Fruit fly (Drosophila melanogaster) whole organism, embryonic: ENCODE data around the gene Chpf.

Experiments
- B-H1 ChIP-seq: fragments of 200-800 bp; sonication (Bioruptor generic); IDR thresholded peaks from 3 replicates; pipeline ENCODE4 v1.3.6; 2022; ENCODE audit warnings: missing biosample characterization, missing genetic modification characterization
- BEAF-32 ChIP-seq: fragments of 200-800 bp; sonication (Bioruptor generic); optimal IDR thresholded peaks from 3 replicates; lab custom pipeline; 2017; ENCODE audit warnings: missing biosample characterization, missing genetic modification characterization, mild to moderate bottlenecking, moderate library complexity, missing genetic modification reagents
- CG1024 ChIP-seq: fragments of 200-800 bp; sonication (Bioruptor generic); IDR thresholded peaks from 2 replicates; pipeline ENCODE4 v1.3.6; 2022; ENCODE audit warnings: missing biosample characterization, missing genetic modification characterization
- CG10321 ChIP-seq: fragments of 200-800 bp; sonication (Bioruptor generic); IDR thresholded peaks from 2 replicates; pipeline ENCODE4 v1.3.6; 2022; ENCODE audit warnings: missing biosample characterization, missing genetic modification characterization
- CG10366 ChIP-seq: fragments of 200-800 bp; sonication (Bioruptor generic); IDR thresholded peaks from 2 replicates; pipeline ENCODE4 v1.3.6; 2022; ENCODE audit warnings: missing biosample characterization, missing genetic modification characterization
- CG10431 ChIP-seq: fragments of 200-800 bp; sonication (Bioruptor generic); optimal IDR thresholded peaks from 3 replicates; lab custom pipeline; 2018; ENCODE audit warnings: missing biosample characterization, mild to moderate bottlenecking, missing genetic modification characterization
- CG10565 ChIP-seq: fragments of 200-800 bp; sonication (Bioruptor generic); optimal IDR thresholded peaks from 3 replicates; lab custom pipeline; 2016; ENCODE audit warnings: missing biosample characterization, mild to moderate bottlenecking, missing genetic modification characterization
- CG12942 ChIP-seq: fragments of 200-800 bp; sonication (Bioruptor generic); optimal IDR thresholded peaks from 3 replicates; lab custom pipeline; 2016; ENCODE audit warnings: missing biosample characterization, missing genetic modification characterization
- CG15601 ChIP-seq: fragments of 200-800 bp; sonication (Bioruptor generic); optimal IDR thresholded peaks from 3 replicates; lab custom pipeline; 2019; ENCODE audit warnings: missing biosample characterization, mild to moderate bottlenecking, missing genetic modification characterization, moderate library complexity
- CG16779 ChIP-seq: fragments of 200-800 bp; sonication (Bioruptor generic); IDR thresholded peaks from 2 replicates; pipeline ENCODE4 v1.3.6; 2022; ENCODE audit warnings: missing biosample characterization, missing genetic modification characterization
- CG16815 ChIP-seq: fragments of 200-800 bp; sonication (Bioruptor generic); optimal IDR thresholded peaks from 3 replicates; lab custom pipeline; 2017; ENCODE audit warnings: missing biosample characterization, mild to moderate bottlenecking, missing genetic modification characterization
- CG17912 ChIP-seq: fragments of 200-800 bp; sonication (Bioruptor generic); optimal IDR thresholded peaks from 2 replicates; lab custom pipeline; 2018; ENCODE audit warnings: missing biosample characterization, mild to moderate bottlenecking, missing genetic modification characterization
- CG18476 ChIP-seq: fragments of 200-800 bp; sonication (Bioruptor generic); optimal IDR thresholded peaks from 2 replicates; lab custom pipeline; 2016; ENCODE audit warnings: missing biosample characterization, mild to moderate bottlenecking, missing genetic modification characterization
- CG18764 ChIP-seq: fragments of 200-800 bp; sonication (Bioruptor generic); optimal IDR thresholded peaks from 3 replicates; lab custom pipeline; 2016; ENCODE audit warnings: missing biosample characterization, missing genetic modification characterization
- CG2712 ChIP-seq: fragments of 200-800 bp; optimal IDR thresholded peaks from 3 replicates; lab custom pipeline; 2019; ENCODE audit warnings: missing biosample characterization, mild to moderate bottlenecking, missing genetic modification characterization, moderate library complexity
- CG3163 ChIP-seq: fragments of 200-800 bp; sonication (Bioruptor generic); optimal IDR thresholded peaks from 3 replicates; lab custom pipeline; 2016; ENCODE audit warnings: missing biosample characterization, missing genetic modification characterization
- CG3847 ChIP-seq: fragments of 200-800 bp; sonication (Bioruptor generic); IDR thresholded peaks from 2 replicates; pipeline ENCODE4 v1.3.6; 2022; ENCODE audit warnings: missing biosample characterization, missing genetic modification characterization
- CG4820 ChIP-seq: fragments of 200-800 bp; sonication (Bioruptor generic); optimal IDR thresholded peaks from 3 replicates; lab custom pipeline; 2016; ENCODE audit warnings: missing biosample characterization, missing genetic modification characterization
- CG6272 ChIP-seq: fragments of 200-800 bp; sonication (Bioruptor generic); IDR thresholded peaks from 2 replicates; pipeline ENCODE4 v1.3.6; 2022; ENCODE audit warnings: missing biosample characterization, missing genetic modification characterization
- CG7271 ChIP-seq: fragments of 200-800 bp; sonication (Bioruptor generic); optimal IDR thresholded peaks from 2 replicates; lab custom pipeline; 2018; ENCODE audit warnings: missing biosample characterization, mild to moderate bottlenecking, missing genetic modification characterization, moderate library complexity
- CG9437 ChIP-seq: fragments of 200-800 bp; sonication (Bioruptor generic); optimal IDR thresholded peaks from 2 replicates; lab custom pipeline; 2018; ENCODE audit warnings: missing biosample characterization, mild to moderate bottlenecking, missing genetic modification characterization
- CHES-1-like ChIP-seq: fragments of 200-800 bp; sonication (Bioruptor generic); optimal IDR thresholded peaks from 2 replicates; lab custom pipeline; 2016; ENCODE audit warnings: missing biosample characterization, missing genetic modification characterization
- CTCF ChIP-seq: fragments of 200-800 bp; sonication (Bioruptor generic); optimal IDR thresholded peaks from 2 replicates; lab custom pipeline; 2017; ENCODE audit warnings: missing biosample characterization, mild to moderate bottlenecking, missing genetic modification characterization, moderate library complexity
- Camta ChIP-seq: fragments of 200-800 bp; sonication (Bioruptor generic); optimal IDR thresholded peaks from 2 replicates; lab custom pipeline; 2016; ENCODE audit warnings: missing biosample characterization, missing genetic modification characterization
- Dbx ChIP-seq: fragments of 200-800 bp; sonication (Bioruptor generic); IDR thresholded peaks from 3 replicates; pipeline ENCODE4 v1.3.6; 2022; ENCODE audit warnings: missing biosample characterization, missing genetic modification characterization
- Ets65A ChIP-seq: fragments of 200-800 bp; sonication (Bioruptor generic); peaks from one replicate; lab custom pipeline; 2016; ENCODE audit warnings: missing biosample characterization, missing genetic modification characterization
- H2.0 ChIP-seq: fragments of 200-800 bp; sonication (Bioruptor generic); IDR thresholded peaks from 2 replicates; pipeline ENCODE4 v1.3.6; 2022; ENCODE audit warnings: missing biosample characterization, missing genetic modification characterization
- Hmr ChIP-seq: fragments of 200-800 bp; sonication (Bioruptor generic); optimal IDR thresholded peaks from 3 replicates; lab custom pipeline; 2017; ENCODE audit warnings: mild to moderate bottlenecking, missing biosample characterization, missing genetic modification reagents, missing genetic modification characterization
- Mes4 ChIP-seq: fragments of 200-800 bp; sonication (Bioruptor generic); optimal IDR thresholded peaks from 2 replicates; lab custom pipeline; 2016; ENCODE audit warnings: missing biosample characterization, missing genetic modification characterization
- NC2β ChIP-seq: fragments of 200-800 bp; sonication (Bioruptor generic); optimal IDR thresholded peaks from 2 replicates; lab custom pipeline; 2016; ENCODE audit warnings: missing biosample characterization, missing genetic modification characterization
- Six4 ChIP-seq: fragments of 200-800 bp; sonication (Bioruptor generic); optimal IDR thresholded peaks from 2 replicates; lab custom pipeline; 2016; ENCODE audit warnings: missing biosample characterization, missing genetic modification characterization
- Spps ChIP-seq: fragments of 200-800 bp; sonication (Bioruptor generic); optimal IDR thresholded peaks from 2 replicates; lab custom pipeline; 2018; ENCODE audit warnings: missing biosample characterization, mild to moderate bottlenecking, missing genetic modification characterization
- Ssrp ChIP-seq: fragments of 200-800 bp; sonication (Bioruptor generic); optimal IDR thresholded peaks from 2 replicates; lab custom pipeline; 2018; ENCODE audit warnings: missing biosample characterization, mild to moderate bottlenecking, missing genetic modification characterization, moderate library complexity
- Stat92E ChIP-seq, 3 experiments: fragments of >200 bp in 2 of 3; fragments of 200-800 bp in 1 of 3; sonication (Bioruptor generic) in 1 of 3; optimal IDR thresholded peaks; 2 replicates each; lab custom pipeline; 2017 to 2019; ENCODE audit warnings: missing biosample characterization in 3 of 3, missing genetic modification characterization in 3 of 3, mild to moderate bottlenecking in 1 of 3, moderate library complexity in 1 of 3
- Vsx1 ChIP-seq: fragments of 200-800 bp; sonication (Bioruptor generic); optimal IDR thresholded peaks from 2 replicates; lab custom pipeline; 2017; ENCODE audit warnings: missing biosample characterization, mild to moderate bottlenecking, missing genetic modification characterization, missing genetic modification reagents
- bab2 ChIP-seq: fragments of 200-800 bp; sonication (Bioruptor generic); optimal IDR thresholded peaks from 2 replicates; lab custom pipeline; 2016; ENCODE audit warnings: missing biosample characterization, missing genetic modification characterization
- cas ChIP-seq: fragments of 200-800 bp; sonication (Bioruptor generic); IDR thresholded peaks from 2 replicates; pipeline ENCODE4 v1.3.6; 2022; ENCODE audit warnings: missing biosample characterization, missing genetic modification characterization
- caup ChIP-seq: fragments of 200-800 bp; sonication (Bioruptor generic); optimal IDR thresholded peaks from 3 replicates; lab custom pipeline; 2017; ENCODE audit warnings: missing biosample characterization, mild to moderate bottlenecking, missing genetic modification characterization, moderate library complexity; ENCODE audit not compliant: severe bottlenecking
- chif ChIP-seq, 2 experiments: fragments of 200-800 bp; sonication (Bioruptor generic); optimal IDR thresholded peaks; 3 replicates each; lab custom pipeline; 2016; ENCODE audit warnings: missing biosample characterization in 2 of 2, missing genetic modification characterization in 2 of 2
- dmrt99B ChIP-seq: fragments of 200-800 bp; sonication (Bioruptor generic); optimal IDR thresholded peaks from 2 replicates; lab custom pipeline; 2018; ENCODE audit warnings: missing biosample characterization, mild to moderate bottlenecking, missing genetic modification characterization, moderate library complexity
- dysf ChIP-seq: fragments of 200-800 bp; sonication (Bioruptor generic); IDR thresholded peaks from 3 replicates; pipeline ENCODE4 v1.3.6; 2022; ENCODE audit warnings: missing biosample characterization, missing genetic modification characterization
- emc ChIP-seq: fragments of 200-800 bp; sonication (Bioruptor generic); optimal IDR thresholded peaks from 2 replicates; lab custom pipeline; 2016; ENCODE audit warnings: missing biosample characterization, missing genetic modification characterization
- fd102C ChIP-seq: fragments of 200-800 bp; sonication (Bioruptor generic); optimal IDR thresholded peaks from 2 replicates; lab custom pipeline; 2018; ENCODE audit warnings: missing biosample characterization, mild to moderate bottlenecking, missing genetic modification characterization, moderate library complexity
- hb ChIP-seq: fragments of 200-800 bp; sonication (Bioruptor generic); IDR thresholded peaks from 3 replicates; pipeline ENCODE4 v1.3.6; 2022; ENCODE audit warnings: missing biosample characterization, missing genetic modification characterization; ENCODE audit not compliant: partially characterized antibody
- otp ChIP-seq: fragments of 200-800 bp; sonication (Bioruptor generic); IDR thresholded peaks from 3 replicates; pipeline ENCODE4, ENCODE4 v1.3.6; 2022; ENCODE audit warnings: missing biosample characterization, missing genetic modification characterization
- pnt ChIP-seq: fragments of 200-800 bp; sonication (Bioruptor generic); optimal IDR thresholded peaks from 3 replicates; lab custom pipeline; 2016; ENCODE audit warnings: missing biosample characterization, missing genetic modification characterization
- psq ChIP-seq: fragments of 200-800 bp; sonication (Bioruptor generic); optimal IDR thresholded peaks from 2 replicates; lab custom pipeline; 2017; ENCODE audit warnings: missing biosample characterization, missing genetic modification characterization
- pzg ChIP-seq: fragments of 200-800 bp; sonication (Bioruptor generic); optimal IDR thresholded peaks from 3 replicates; lab custom pipeline; 2018; ENCODE audit warnings: missing biosample characterization, mild to moderate bottlenecking, missing genetic modification characterization, moderate library complexity
- shn ChIP-seq: fragments of 200-800 bp; sonication (Bioruptor generic); optimal IDR thresholded peaks from 3 replicates; lab custom pipeline; 2016; ENCODE audit warnings: missing biosample characterization, missing genetic modification characterization
- stwl ChIP-seq: fragments of 200-800 bp; sonication (Bioruptor generic); optimal IDR thresholded peaks from 3 replicates; lab custom pipeline; 2018; ENCODE audit warnings: missing biosample characterization, mild to moderate bottlenecking, missing genetic modification characterization, moderate library complexity
- tx ChIP-seq: fragments of 200-800 bp; sonication (Bioruptor generic); optimal IDR thresholded peaks from 2 replicates; lab custom pipeline; 2016; ENCODE audit warnings: missing biosample characterization, missing genetic modification characterization
- vnd ChIP-seq: fragments of 200-800 bp; sonication (Bioruptor generic); IDR thresholded peaks from 3 replicates; pipeline ENCODE4 v1.3.6; 2022; ENCODE audit warnings: missing biosample characterization, missing genetic modification characterization; ENCODE audit not compliant: partially characterized antibody

Gene Chpf

DNA sequence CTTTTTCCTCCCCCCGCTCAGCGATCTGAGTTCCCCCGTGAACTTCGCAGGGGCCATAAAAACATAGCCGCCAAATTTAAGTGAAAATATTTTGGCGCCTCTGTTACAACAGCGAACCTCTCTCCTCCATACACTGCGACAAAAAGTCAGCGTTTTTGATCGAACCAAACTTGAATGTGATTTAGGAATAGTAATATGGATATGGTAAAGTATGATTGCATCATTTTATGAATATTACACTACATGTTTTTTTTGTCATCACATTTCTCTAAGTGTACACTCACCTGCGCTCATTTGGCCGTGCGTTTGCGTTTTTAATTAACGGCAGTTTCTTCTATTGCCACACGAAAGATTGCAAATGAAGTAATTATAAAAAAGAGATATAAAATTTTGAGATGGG, 23.4 kb upstream of the Chpf start (continued):
- no peak for TF ChIP-seq CG16815 (GFP tag; lab: Kevin White, UChicago)
- TF ChIP-seq emc (GFP tag; lab: Kevin White, UChicago), result no peak
- peak; percentile 20 for TF ChIP-seq Mes4
- peak; percentile 60 for TF ChIP-seq CG10366 (GFP tag; lab: Robert Waterston, UW)
- TF ChIP-seq CG9437, result peak; percentile 47
- TF ChIP-seq BEAF-32 (GFP tag; lab: Kevin White, UChicago), result no peak
- peak; percentile 51 for TF ChIP-seq bab2 (GFP tag; lab: Kevin White, UChicago)
- TF ChIP-seq CG18764 (GFP tag; lab: Kevin White, UChicago), result peak; percentile 12
- TF ChIP-seq Six4 (GFP tag; lab: Kevin White, UChicago), result peak; percentile 26
- no peak for TF ChIP-seq CG7271 (tag; lab: Kevin White, UChicago)
- TF ChIP-seq CG3163, result peak; percentile 21
- peak; percentile 62 for TF ChIP-seq CG4820 (GFP tag; lab: Kevin White, UChicago)
- TF ChIP-seq Camta (GFP tag; lab: Kevin White, UChicago), result peak; percentile 25
- no peak for TF ChIP-seq psq
- peak; percentile 64 for TF ChIP-seq CG2712
- no peak for TF ChIP-seq Dbx (GFP tag; lab: Robert Waterston, UW)
- no peak for TF ChIP-seq Spps (tag; lab: Kevin White, UChicago)
- no peak for TF ChIP-seq Stat92E (GFP tag; optimal IDR thresholded peaks at IDR 0.05; lab: Kevin White, UChicago)
- peak; percentile 21 for TF ChIP-seq Hmr (GFP tag; lab: Kevin White, UChicago)
- TF ChIP-seq CG12942 (GFP tag; lab: Kevin White, UChicago), result peak; percentile 48
- no peak for TF ChIP-seq CG3847
- TF ChIP-seq CHES-1-like (GFP tag; lab: Kevin White, UChicago), result peak; percentile 13
- TF ChIP-seq hb (GFP tag; lab: Robert Waterston, UW), result no peak
- no peak for TF ChIP-seq stwl (tag; lab: Kevin White, UChicago)
- TF ChIP-seq vnd, result no peak
- TF ChIP-seq Ets65A (GFP tag; lab: Kevin White, UChicago), result peak; percentile 86
- TF ChIP-seq chif (GFP tag; optimal IDR thresholded peaks at IDR 0.05; lab: Kevin White, UChicago), result peak; percentile 42 to 56
- TF ChIP-seq CG10321, result no peak
- TF ChIP-seq B-H1 (GFP tag; lab: Robert Waterston, UW), result peak; percentile 16; the same call in 1 of the 3 replicates
- peak; percentile 66 for TF ChIP-seq Ssrp (tag; lab: Kevin White, UChicago)
- TF ChIP-seq CG17912 (GFP tag; lab: Kevin White, UChicago), result no peak
- peak; percentile 9 for TF ChIP-seq tx
- TF ChIP-seq dmrt99B (tag; lab: Kevin White, UChicago), result peak; percentile 84
- TF ChIP-seq CG1024 (GFP tag; lab: Robert Waterston, UW), result 0 out of 2 replicates have a peak, but pooled peaks have one; percentile 30
- peak; percentile 4 for TF ChIP-seq shn (GFP tag; lab: Kevin White, UChicago)
- peak; percentile 47 for TF ChIP-seq pnt (GFP tag; lab: Kevin White, UChicago)
- peak; percentile 28 for TF ChIP-seq CG18476
- no peak for TF ChIP-seq CG16779 (GFP tag; lab: Robert Waterston, UW)
- no peak for TF ChIP-seq Vsx1 (GFP tag; lab: Kevin White, UChicago)
- TF ChIP-seq CG10565, result no peak
- peak; percentile 61 for TF ChIP-seq dysf (GFP tag; lab: Robert Waterston, UW)
- peak; percentile 37; the same call in 1 of the 2 replicates for TF ChIP-seq H2.0 (GFP tag; lab: Robert Waterston, UW)
- no peak for TF ChIP-seq cas (GFP tag; lab: Robert Waterston, UW)
- TF ChIP-seq pzg (GFP tag; lab: Kevin White, UChicago), result no peak
- peak; percentile 20 for TF ChIP-seq caup (GFP tag; lab: Kevin White, UChicago)
- peak; percentile 10 for TF ChIP-seq NC2β (GFP tag; lab: Kevin White, UChicago)
- TF ChIP-seq otp (GFP tag; lab: Robert Waterston, UW), result peak; percentile 54; the same call in 1 of the 3 replicates
- TF ChIP-seq CG10431 (GFP tag; lab: Kevin White, UChicago), result no peak
- TF ChIP-seq CTCF (GFP tag; lab: Kevin White, UChicago), result no peak
- no peak for TF ChIP-seq CG6272 (GFP tag; lab: Robert Waterston, UW)
- TF ChIP-seq fd102C (GFP tag; lab: Kevin White, UChicago), result no peak
- TF ChIP-seq CG15601, result no peak
